Worm (Caenorhabditis elegans) whole organism, L3 larva: ENCODE data around the gene attf-2.

Source experiments
- nhr-12 ChIP-seq: fragments of 150-350 bp; optimal IDR thresholded peaks from 2 replicates; lab custom pipeline; 2014; ENCODE audit warnings: missing biosample characterization, missing genetic modification characterization
- nhr-76 ChIP-seq: fragments of 150-350 bp; sonication (generic microtip); optimal IDR thresholded peaks from 5 replicates; lab custom pipeline; 2014; ENCODE audit warnings: missing biosample characterization, missing genetic modification characterization
- unc-62 ChIP-seq: fragments of 150-350 bp; sonication (generic microtip); optimal IDR thresholded peaks from 4 replicates; lab custom pipeline; 2014; ENCODE audit warnings: missing biosample characterization, missing genetic modification reagents, missing genetic modification characterization

ce11 chrV:7187295-7187694 is 8.6 kb downstream of the attf-2 start:
- TF ChIP-seq nhr-76 (tag; lab: Kevin White, UChicago), result no peak
- no peak for TF ChIP-seq unc-62 (GFP tag; lab: Kevin White, UChicago)
- TF ChIP-seq nhr-12 (tag; lab: Kevin White, UChicago), result no peak
